Worm (Caenorhabditis elegans) whole organism, L2 larva: Measurements from ENCODE around the gene F22B7.3.

Experiments
- R02D3.7 ChIP-seq: fragments of 150-350 bp; optimal IDR thresholded peaks from 2 replicates; lab custom pipeline; 2014; ENCODE audit warnings: missing biosample characterization, missing genetic modification characterization
- ZK546.5 ChIP-seq: sonication (generic microtip); optimal IDR thresholded peaks from 2 replicates; lab custom pipeline; 2017; ENCODE audit warnings: missing biosample characterization, missing genetic modification characterization
- alr-1 ChIP-seq: fragments of 150-350 bp; optimal IDR thresholded peaks from 2 replicates; lab custom pipeline; 2014; ENCODE audit warnings: missing biosample characterization, missing genetic modification characterization
- ama-1 ChIP-seq: fragments of 150-350 bp; optimal IDR thresholded peaks from 2 replicates; lab custom pipeline; 2018; ENCODE audit warnings: inconsistent platforms
- blmp-1 ChIP-seq: sonication (generic microtip); optimal IDR thresholded peaks from 2 replicates; lab custom pipeline; 2017; ENCODE audit warnings: missing genetic modification characterization, mild to moderate bottlenecking, missing compliant biosample characterization, antibody characterized with exemption, moderate library complexity; ENCODE audit not compliant: insufficient read depth
- elt-3 ChIP-seq: sonication (generic microtip); optimal IDR thresholded peaks from 2 replicates; lab custom pipeline; 2017; ENCODE audit warnings: missing biosample characterization, missing genetic modification characterization
- lin-13 ChIP-seq: fragments of 150-350 bp; optimal IDR thresholded peaks from 2 replicates; lab custom pipeline; 2014; ENCODE audit warnings: missing biosample characterization, missing genetic modification reagents, missing genetic modification characterization
- lin-39 ChIP-seq: fragments of 150-350 bp; optimal IDR thresholded peaks from 2 replicates; lab custom pipeline; 2014; ENCODE audit warnings: missing biosample characterization, missing genetic modification reagents, missing genetic modification characterization
- mab-5 ChIP-seq: fragments of 150-350 bp; optimal IDR thresholded peaks from 2 replicates; lab custom pipeline; 2014; ENCODE audit warnings: missing biosample characterization, missing genetic modification characterization
- mbf-1 ChIP-seq: sonication (generic microtip); optimal IDR thresholded peaks from 2 replicates; lab custom pipeline; 2017; ENCODE audit warnings: missing biosample characterization, missing genetic modification characterization
- nhr-12 ChIP-seq: fragments of 150-350 bp; optimal IDR thresholded peaks from 2 replicates; lab custom pipeline; 2014; ENCODE audit warnings: missing biosample characterization, missing genetic modification characterization
- nhr-23 ChIP-seq: fragments of 150-350 bp; optimal IDR thresholded peaks from 2 replicates; lab custom pipeline; 2014; ENCODE audit warnings: missing biosample characterization, missing genetic modification reagents, missing genetic modification characterization
- nhr-77 ChIP-seq: fragments of 150-350 bp; optimal IDR thresholded peaks from 2 replicates; lab custom pipeline; 2014; ENCODE audit warnings: missing biosample characterization, missing genetic modification characterization
- unc-62 ChIP-seq: fragments of 150-350 bp; optimal IDR thresholded peaks from 2 replicates; lab custom pipeline; 2014; ENCODE audit warnings: missing biosample characterization, missing genetic modification reagents, missing genetic modification characterization

DNA sequence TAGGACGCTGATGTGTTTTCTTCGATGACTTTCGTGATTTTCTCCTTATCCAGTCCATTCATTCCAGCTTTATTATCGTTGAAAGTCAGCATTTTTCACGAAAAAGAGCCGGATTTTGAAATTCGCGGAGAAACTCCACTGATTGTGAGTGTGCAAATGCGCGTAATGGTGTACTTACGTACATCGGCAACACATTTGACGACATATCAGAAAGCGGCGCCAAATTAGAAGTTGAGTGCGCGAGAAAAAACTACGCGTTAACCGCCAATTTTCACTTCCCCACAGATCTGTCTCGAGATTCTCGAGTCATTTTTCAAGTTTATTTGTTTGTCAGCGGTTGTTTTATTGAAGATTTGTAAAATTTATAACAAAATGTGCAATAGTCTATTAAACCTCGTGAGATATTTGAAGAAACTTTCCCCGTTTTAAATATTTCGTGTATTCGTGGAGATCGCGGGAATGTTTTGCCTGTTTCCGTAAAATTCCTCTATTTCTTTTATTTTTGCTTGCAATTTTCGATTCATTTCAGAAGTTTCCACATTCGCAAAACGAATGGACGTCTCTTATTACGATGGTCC lies 20.2 kb upstream of the F22B7.3 start, which contains the start of the genes polk-1 and gpr-1:
- TF ChIP-seq unc-62 (GFP tag; lab: Kevin White, UChicago) (no peak), alr-1 (tag; lab: Kevin White, UChicago) (no peak), elt-3 (no peak), ZK546.5 (tag; lab: Kevin White, UChicago) (no peak), mab-5 (tag; lab: Kevin White, UChicago) (no peak), nhr-12 (no peak), ama-1 (lab: Kevin White, UChicago) (no peak), blmp-1 (tag; lab: Kevin White, UChicago) (no peak), R02D3.7 (tag; lab: Kevin White, UChicago) (no peak), nhr-77 (tag; lab: Kevin White, UChicago) (no peak), mbf-1 (no peak), nhr-23 (tag; lab: Kevin White, UChicago) (no peak), lin-39 (tag; lab: Kevin White, UChicago) (no peak), lin-13 (GFP tag; lab: Kevin White, UChicago) (peak; percentile 72)
